Worm (Caenorhabditis elegans): ENCODE measurements around the gene sax-1.

sax-1 gene

DNA sequence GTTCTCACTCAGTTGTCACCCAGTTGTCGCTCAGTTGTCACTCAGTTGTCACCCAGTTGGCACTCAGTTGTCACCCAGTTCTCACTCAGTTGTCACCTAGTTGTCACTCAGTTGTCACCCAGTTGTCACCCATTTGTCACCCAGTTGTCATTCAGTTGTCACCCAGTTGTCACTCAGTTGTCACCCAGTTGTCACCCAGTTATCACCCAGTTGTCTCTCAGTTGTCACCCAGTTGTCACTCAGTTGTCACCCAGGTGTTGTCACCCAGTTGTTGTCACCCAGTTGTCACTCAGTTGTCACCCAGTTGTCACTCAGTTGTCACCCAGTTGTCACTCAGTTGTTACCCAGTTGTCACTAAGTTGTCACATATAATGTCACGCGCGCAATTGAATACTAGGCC lies 18.4 kb downstream of the sax-1 start (continued):
- TF ChIP-seq mxl-1 (tag; optimal IDR thresholded peaks at IDR 0.05), result no peak
- TF ChIP-seq nhr-179 (tag; optimal IDR thresholded peaks at IDR 0.05), result no peak
- no peak for TF ChIP-seq atf-7 (tag; optimal IDR thresholded peaks at IDR 0.05)
- no peak for TF ChIP-seq cebp-1 (GFP tag; IDR thresholded peaks at IDR 0.05)
- TF ChIP-seq cebp-1 (tag; optimal IDR thresholded peaks at IDR 0.05), result no peak
- no peak for TF ChIP-seq T26A5.8 (tag; optimal IDR thresholded peaks at IDR 0.05)
- TF ChIP-seq F39B2.1 (GFP tag; IDR thresholded peaks at IDR 0.05), result no peak; the same call in 1 of the 2 replicates
- no peak for TF ChIP-seq him-1 (tag; optimal IDR thresholded peaks at IDR 0.05)
- no peak for TF ChIP-seq D2030.7 (GFP tag; IDR thresholded peaks at IDR 0.05)
- TF ChIP-seq nhr-120 (GFP tag; IDR thresholded peaks at IDR 0.05), result 0 out of 2 replicates have a peak, but pooled peaks have one; percentile 33
- TF ChIP-seq bed-2 (GFP tag; IDR thresholded peaks at IDR 0.05), result peak; percentile 82; the same call in 1 of the 2 replicates
- peak; percentile 50; the same call in 1 of the 2 replicates for TF ChIP-seq B0019.2 (GFP tag; conservative IDR thresholded peaks at IDR 0.05)
- no peak; the same call in 1 of the 2 replicates for TF ChIP-seq K11D2.4 (GFP tag; IDR thresholded peaks at IDR 0.05)
- TF ChIP-seq lin-35 (GFP tag; optimal IDR thresholded peaks at IDR 0.05), result no peak
- TF ChIP-seq somi-1 (GFP tag; optimal IDR thresholded peaks at IDR 0.05), result no peak
- no peak for TF ChIP-seq ceh-40 (GFP tag; IDR thresholded peaks at IDR 0.05)
- TF ChIP-seq let-607 (tag; optimal IDR thresholded peaks at IDR 0.05), result no peak
- TF ChIP-seq F37B4.10 (GFP tag; IDR thresholded peaks at IDR 0.05), result peak; percentile 97
- TF ChIP-seq ceh-79 (tag; optimal IDR thresholded peaks at IDR 0.05), result no peak
- TF ChIP-seq sdz-38 (tag; optimal IDR thresholded peaks at IDR 0.05), result no peak
- TF ChIP-seq C17E4.6 (GFP tag; IDR thresholded peaks at IDR 0.05), result no peak
- TF ChIP-seq Y95B8A.8 (GFP tag; IDR thresholded peaks at IDR 0.05), result no peak
- no peak for TF ChIP-seq ama-1 (optimal IDR thresholded peaks at IDR 0.05)
- no peak for TF ChIP-seq ama-1 (GFP tag; optimal IDR thresholded peaks at IDR 0.05)
- no peak for TF ChIP-seq F22D6.2 (tag; optimal IDR thresholded peaks at IDR 0.05)
- TF ChIP-seq egrh-3 (GFP tag; IDR thresholded peaks at IDR 0.05), result no peak
- TF ChIP-seq Y53G8AR.9 (GFP tag; conservative IDR thresholded peaks at IDR 0.05), result no peak
- no peak for TF ChIP-seq lsl-1 (GFP tag; optimal IDR thresholded peaks at IDR 0.05)
- TF ChIP-seq madf-3 (GFP tag; IDR thresholded peaks at IDR 0.05), result peak; percentile 39; the same call in 1 of the 2 replicates
- TF ChIP-seq Y53F4B.3 (GFP tag; IDR thresholded peaks at IDR 0.05), result no peak
- TF ChIP-seq ZK185.1 (tag; optimal IDR thresholded peaks at IDR 0.05; ENCODE audit: poor library complexity, severe bottlenecking), result no peak
- 0 out of 2 replicates have a peak, but pooled peaks have one; percentile 39 for TF ChIP-seq attf-3 (GFP tag; conservative IDR thresholded peaks at IDR 0.05)
- no peak for TF ChIP-seq snpc-1.3 (tag; optimal IDR thresholded peaks at IDR 0.05; ENCODE audit: insufficient read depth)
- TF ChIP-seq zfh-2 (GFP tag; conservative IDR thresholded peaks at IDR 0.05), result no peak
- no peak for TF ChIP-seq dpl-1 (GFP tag; optimal IDR thresholded peaks at IDR 0.05)
- no peak for TF ChIP-seq unc-130 (GFP tag; optimal IDR thresholded peaks at IDR 0.05)
- TF ChIP-seq athp-1 (tag; optimal IDR thresholded peaks at IDR 0.05), result no peak
- no peak for TF ChIP-seq rec-8 (tag; optimal IDR thresholded peaks at IDR 0.05)
- peak; percentile 45 for TF ChIP-seq pbrm-1 (GFP tag; IDR thresholded peaks at IDR 0.05)
- peak; percentile 51; the same call in 1 of the 2 replicates for TF ChIP-seq nfyb-1 (GFP tag; IDR thresholded peaks at IDR 0.05)
- TF ChIP-seq lin-40 (tag; optimal IDR thresholded peaks at IDR 0.05), result no peak
- no peak for TF ChIP-seq F52B5.7 (tag; optimal IDR thresholded peaks at IDR 0.05)
- 0 out of 2 replicates have a peak, but pooled peaks have one; percentile 13 for TF ChIP-seq nfya-2 (GFP tag; IDR thresholded peaks at IDR 0.05)
- TF ChIP-seq nhr-90 (tag; optimal IDR thresholded peaks at IDR 0.05), result no peak
- TF ChIP-seq let-526 (GFP tag; IDR thresholded peaks at IDR 0.05), result 0 out of 2 replicates have a peak, but pooled peaks have one; percentile 40
- 0 out of 2 replicates have a peak, but pooled peaks have one; percentile 24 for TF ChIP-seq C06A6.2 (GFP tag; conservative IDR thresholded peaks at IDR 0.05)
- peak; percentile 77; the same call in 1 of the 2 replicates for TF ChIP-seq egl-44 (GFP tag; IDR thresholded peaks at IDR 0.05)
- no peak for TF ChIP-seq snpc-3.4 (tag; optimal IDR thresholded peaks at IDR 0.05)
- TF ChIP-seq ceh-100 (GFP tag; IDR thresholded peaks at IDR 0.05), result no peak

Data from whole organism, young adult.